Worm (Caenorhabditis elegans): ENCODE measurements around the gene F21C10.3.

The F21C10.3 gene

ce11 chrV:9101062-9101461 lies 26.8 kb upstream of the F21C10.3 start, which contains the start of gene frpr-6:
Gene frpr-6, minus strand, starts transcription at chrV:9101162.
- TF ChIP-seq pqm-1 (tag; optimal IDR thresholded peaks at IDR 0.05), result no peak

- TF ChIP-seq mec-3 (tag; optimal IDR thresholded peaks at IDR 0.05; ENCODE audit: borderline replicate concordance) (no peak), nfya-1 (tag; optimal IDR thresholded peaks at IDR 0.05) (no peak), ceh-34 (tag; optimal IDR thresholded peaks at IDR 0.05) (no peak), hlh-8 (tag; optimal IDR thresholded peaks at IDR 0.05) (no peak), ets-4 (tag; optimal IDR thresholded peaks at IDR 0.05) (no peak), nhr-232 (tag; optimal IDR thresholded peaks at IDR 0.05) (no peak), elt-4 (tag; optimal IDR thresholded peaks at IDR 0.05) (no peak), pax-1 (tag; optimal IDR thresholded peaks at IDR 0.05) (no peak), elt-2 (tag; optimal IDR thresholded peaks at IDR 0.05) (no peak), K09A11.1 (tag; optimal IDR thresholded peaks at IDR 0.05; ENCODE audit: insufficient read depth) (no peak), unc-55 (GFP tag; optimal IDR thresholded peaks at IDR 0.05) (no peak), ceh-6 (GFP tag; optimal IDR thresholded peaks at IDR 0.05) (no peak), unc-42 (tag; optimal IDR thresholded peaks at IDR 0.05) (no peak)
These were observed 19.7 kb upstream of the F21C10.3 start, which contains the start of gene F21C10.18 for ce11 chrV:9108219-9108618. Gene F21C10.18, plus strand, starts transcription at chrV:9108519.

- TF ChIP-seq zip-5 (tag; optimal IDR thresholded peaks at IDR 0.05) (no peak), dmd-4 (tag; optimal IDR thresholded peaks at IDR 0.05; ENCODE audit: borderline replicate concordance) (no peak), ceh-19 (GFP tag; optimal IDR thresholded peaks at IDR 0.05) (no peak), ets-4 (tag; optimal IDR thresholded peaks at IDR 0.05) (no peak), ceh-6 (GFP tag; optimal IDR thresholded peaks at IDR 0.05) (no peak), tbx-2 (tag; optimal IDR thresholded peaks at IDR 0.05) (no peak), lin-11 (tag; optimal IDR thresholded peaks at IDR 0.05) (no peak), Y22D7AL.16 (tag; optimal IDR thresholded peaks at IDR 0.05) (no peak), fkh-6 (tag; optimal IDR thresholded peaks at IDR 0.05) (no peak), rnt-1 (tag; optimal IDR thresholded peaks at IDR 0.05) (no peak), pros-1 (tag; optimal IDR thresholded peaks at IDR 0.05) (no peak), ceh-31 (tag; optimal IDR thresholded peaks at IDR 0.05) (no peak), pat-9 (tag; optimal IDR thresholded peaks at IDR 0.05) (no peak), hlh-6 (tag; optimal IDR thresholded peaks at IDR 0.05) (no peak), unc-55 (GFP tag; optimal IDR thresholded peaks at IDR 0.05) (no peak), hlh-15 (tag; optimal IDR thresholded peaks at IDR 0.05) (no peak), madf-2 (tag; optimal IDR thresholded peaks at IDR 0.05) (no peak), ceh-48 (tag; optimal IDR thresholded peaks at IDR 0.05) (no peak)
These were observed 18.6 kb upstream of the F21C10.3 start, which contains the start of gene pqn-31 for ce11 chrV:9109281-9109680. Gene pqn-31, plus strand, starts transcription at chrV:9109581.

ce11 chrV:9111957-9112356 lies 15.9 kb upstream of the F21C10.3 start:
- peak; percentile 47 for TF ChIP-seq ceh-18 (tag; optimal IDR thresholded peaks at IDR 0.05)
- TF ChIP-seq odd-2 (tag; optimal IDR thresholded peaks at IDR 0.05), result no peak
- TF ChIP-seq che-1 (tag; optimal IDR thresholded peaks at IDR 0.05), result no peak
- no peak for TF ChIP-seq dve-1 (tag; optimal IDR thresholded peaks at IDR 0.05)

- TF ChIP-seq ceh-18 (tag; optimal IDR thresholded peaks at IDR 0.05), result no peak
- no peak for TF ChIP-seq F13H6.1 (tag; optimal IDR thresholded peaks at IDR 0.05)
- TF ChIP-seq fkh-6 (tag; optimal IDR thresholded peaks at IDR 0.05), result no peak
- TF ChIP-seq tbx-7 (tag; optimal IDR thresholded peaks at IDR 0.05), result no peak
- no peak for TF ChIP-seq ceh-45 (GFP tag; IDR thresholded peaks at IDR 0.05)
- TF ChIP-seq pqm-1 (tag; optimal IDR thresholded peaks at IDR 0.05), result no peak
- no peak for TF ChIP-seq nhr-232 (tag; optimal IDR thresholded peaks at IDR 0.05)
- TF ChIP-seq ceh-22 (tag; optimal IDR thresholded peaks at IDR 0.05), result no peak
- TF ChIP-seq tbx-2 (tag; optimal IDR thresholded peaks at IDR 0.05), result no peak
- TF ChIP-seq dmd-4 (tag; optimal IDR thresholded peaks at IDR 0.05; ENCODE audit: borderline replicate concordance), result no peak
- no peak for TF ChIP-seq ceh-19 (GFP tag; optimal IDR thresholded peaks at IDR 0.05)
These were observed 15.4 kb upstream of the F21C10.3 start, which contains the start of gene F21C10.7 for ce11 chrV:9112467-9112866. Gene F21C10.7, plus strand, starts transcription at chrV:9112767.
